Worm (Caenorhabditis elegans) whole organism, L3 larva: ENCODE measurements around the gene gsto-2.

Experiments
- R02D3.7 ChIP-seq: fragments of 150-350 bp; optimal IDR thresholded peaks from 2 replicates; lab custom pipeline; 2014; ENCODE audit warnings: missing biosample characterization, missing genetic modification characterization
- snpc-4 ChIP-seq: fragments of 150-350 bp; optimal IDR thresholded peaks from 2 replicates; lab custom pipeline; 2014; ENCODE audit warnings: missing biosample characterization, missing genetic modification characterization

ce11 chrIII:8589195-8589594, 34.6 kb downstream of the gsto-2 start, which contains the start of gene fip-3:
- no peak for TF ChIP-seq R02D3.7 (tag; lab: Kevin White, UChicago)
- TF ChIP-seq snpc-4: no peak
